Fruit fly (Drosophila melanogaster): ENCODE data around the gene CG33640.

DNA sequence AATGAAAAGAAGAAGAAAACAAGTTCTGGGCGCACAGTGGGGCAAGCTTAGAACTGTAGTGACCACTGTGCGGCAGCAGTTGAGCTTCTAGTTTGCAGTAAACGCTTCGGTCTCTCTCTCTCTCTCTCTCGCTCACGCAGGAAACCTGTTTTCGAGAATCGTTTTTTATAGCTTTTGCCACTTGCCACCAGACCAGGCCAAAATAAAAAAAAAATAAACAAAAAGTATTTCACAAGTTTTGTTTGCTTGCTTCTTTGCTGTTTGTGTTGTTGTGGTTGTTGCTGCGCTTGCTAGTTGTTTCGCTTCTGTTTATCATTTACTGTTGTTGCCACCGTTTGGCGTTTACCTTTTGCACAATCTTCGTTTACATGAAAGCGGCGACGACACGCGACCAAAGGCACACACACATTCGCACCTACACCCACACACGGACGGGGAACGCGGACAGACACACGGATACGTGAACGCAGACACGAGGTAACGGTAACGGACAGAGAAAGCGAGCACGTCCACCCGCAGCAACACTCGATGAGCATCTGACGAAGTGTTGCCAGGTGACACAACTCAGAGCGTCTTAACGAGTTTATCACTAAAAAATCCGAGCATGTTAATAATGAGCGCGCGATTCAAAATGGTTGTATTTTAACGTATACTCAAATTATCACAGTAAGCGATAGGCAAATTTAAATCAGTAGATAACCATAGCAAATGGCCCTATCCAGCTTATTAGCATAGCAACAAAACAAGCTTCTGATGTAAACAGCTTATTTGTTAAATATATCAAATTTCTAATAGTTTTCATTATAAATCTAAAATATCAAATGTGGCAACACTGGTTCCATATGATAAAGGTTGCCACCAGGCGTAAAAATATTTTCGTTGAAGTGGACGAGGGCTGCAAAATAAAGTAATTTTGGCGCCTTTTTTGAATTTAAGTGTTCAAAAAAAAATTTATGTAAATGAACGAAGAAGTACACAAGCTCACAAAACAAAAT lies 21.4 kb downstream of the CG33640 start, which contains the start of gene B4:
- TF ChIP-seq kay (GFP tag; ENCODE audit: borderline replicate concordance) (peak; percentile 39), CG33017 (tag; optimal IDR thresholded peaks at IDR 0.05) (no peak)

All from whole organism, adult.